Fruit fly (Drosophila melanogaster): ENCODE results near the gene Ilp3.
"Not testable (repeated sequence)": the region's sequence is repeated elsewhere in the genome, so short reads cannot be mapped to it uniquely, and the experiment has no call there.

Ilp3 gene

DNA sequence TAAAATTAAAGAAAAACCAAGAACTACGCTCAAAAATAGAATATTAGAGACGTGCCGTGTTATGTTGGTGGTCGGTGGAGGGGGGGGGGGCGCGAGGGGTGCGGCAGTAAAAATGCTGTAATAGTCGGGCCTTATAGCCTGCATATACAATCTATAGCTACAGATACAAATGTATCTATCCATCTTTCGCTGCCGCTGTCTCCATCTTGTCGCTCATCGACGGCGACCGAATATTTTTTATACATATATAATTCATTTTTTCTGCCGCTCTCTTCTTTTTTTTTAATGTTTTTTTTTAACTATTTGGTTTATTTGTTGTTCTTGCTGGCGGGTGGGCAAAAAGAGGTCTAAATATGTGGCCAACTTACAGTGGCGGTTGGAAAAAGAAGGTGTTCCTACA is 12.7 kb upstream of the Ilp3 start:
- peak; percentile 50 for TF ChIP-seq Ets98B (GFP tag; IDR thresholded peaks at IDR 0.05)
- TF ChIP-seq CG32121 (GFP tag; IDR thresholded peaks at IDR 0.05) = peak; percentile 63
- TF ChIP-seq CG9948 (tag; optimal IDR thresholded peaks at IDR 0.05) = no peak
- TF ChIP-seq fd96Ca (GFP tag; IDR thresholded peaks at IDR 0.05) = peak; percentile 38; the same call in 1 of the 3 replicates
- TF ChIP-seq CG4496 (GFP tag; IDR thresholded peaks at IDR 0.05) = peak; percentile 57; the same call in 2 of the 3 replicates
- TF ChIP-seq CG13204 (GFP tag; optimal IDR thresholded peaks at IDR 0.05) = no peak
- TF ChIP-seq CG14655 (GFP tag; optimal IDR thresholded peaks at IDR 0.05) = peak; percentile 20

dm6 chr3L:9813345-9813897 is 11.5 kb upstream of the Ilp3 start, which contains the start of gene CG43897:
CG43897 (plus strand) TSS chr3L:9813847.
- no peak for TF ChIP-seq Snoo (tag; optimal IDR thresholded peaks at IDR 0.05)
- no peak for TF ChIP-seq Pif1B (GFP tag; optimal IDR thresholded peaks at IDR 0.05)
- no peak for TF ChIP-seq Pif1A (GFP tag; optimal IDR thresholded peaks at IDR 0.05)
- TF ChIP-seq D1 (tag; optimal IDR thresholded peaks at IDR 0.05) = no peak
- no peak for TF ChIP-seq CG32121 (GFP tag; IDR thresholded peaks at IDR 0.05)
- no peak for TF ChIP-seq CG17806 (tag; optimal IDR thresholded peaks at IDR 0.05)
- TF ChIP-seq CG14655 (GFP tag; optimal IDR thresholded peaks at IDR 0.05) = no peak
- no peak for TF ChIP-seq CG13204 (GFP tag; optimal IDR thresholded peaks at IDR 0.05)
- TF ChIP-seq CG15710 (tag; optimal IDR thresholded peaks at IDR 0.05) = no peak

- TF ChIP-seq CG34367 (tag; optimal IDR thresholded peaks at IDR 0.05) (no peak), CG15710 (tag; optimal IDR thresholded peaks at IDR 0.05) (no peak), Pif1A (GFP tag; optimal IDR thresholded peaks at IDR 0.05) (no peak), CG17806 (tag; optimal IDR thresholded peaks at IDR 0.05) (no peak), rn (GFP tag; IDR thresholded peaks at IDR 0.05) (no peak), CG4496 (GFP tag; IDR thresholded peaks at IDR 0.05) (no peak), CG9948 (tag; optimal IDR thresholded peaks at IDR 0.05) (no peak), CG8159 (tag; optimal IDR thresholded peaks at IDR 0.05) (no peak)
Observed at dm6 chr3L:9804125-9804524, 2.2 kb upstream of the Ilp3 start, which contains the start of gene Ilp4. Ilp4 (minus strand) TSS chr3L:9804263.

DNA sequence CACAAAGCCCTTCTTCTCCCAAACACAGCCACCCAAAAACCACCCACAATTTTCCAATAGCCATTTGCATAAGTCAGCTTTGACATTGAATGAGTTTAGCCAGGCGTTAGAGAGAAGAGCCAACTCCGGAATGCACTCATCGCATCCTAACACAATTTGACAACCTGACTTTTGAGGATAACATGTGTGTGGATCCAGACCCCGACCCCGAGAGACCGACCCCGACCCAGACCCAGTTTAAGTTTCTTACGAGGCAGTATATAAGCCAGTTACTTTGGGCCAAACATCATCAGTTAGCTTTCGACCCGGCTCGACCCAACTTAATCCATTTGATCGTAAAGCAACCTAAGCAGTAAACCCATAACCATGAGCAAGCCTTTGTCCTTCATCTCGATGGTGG is 2.5 kb downstream of the Ilp3 start, which contains the start of gene Ilp2:
Gene Ilp2 (plus strand): TSS at position 301 of the 400 bp plus-strand sequence.
- TF ChIP-seq CG34367 (tag; optimal IDR thresholded peaks at IDR 0.05) = no peak
- no peak for TF ChIP-seq CG9948 (tag; optimal IDR thresholded peaks at IDR 0.05)
- TF ChIP-seq D1 (tag; optimal IDR thresholded peaks at IDR 0.05) = no peak
- TF ChIP-seq CG17806 (tag; optimal IDR thresholded peaks at IDR 0.05) = no peak
- TF ChIP-seq gl (tag; optimal IDR thresholded peaks at IDR 0.05) = no peak
- no peak for TF ChIP-seq CG8159 (tag; optimal IDR thresholded peaks at IDR 0.05)
- no peak for TF ChIP-seq fd96Ca (GFP tag; IDR thresholded peaks at IDR 0.05)
- no peak for TF ChIP-seq Pif1A (GFP tag; optimal IDR thresholded peaks at IDR 0.05)
- no peak for TF ChIP-seq CG8301 (tag; optimal IDR thresholded peaks at IDR 0.05)
- no peak for TF ChIP-seq CG12605 (GFP tag; IDR thresholded peaks at IDR 0.05)
- no peak for TF ChIP-seq Pif1B (GFP tag; optimal IDR thresholded peaks at IDR 0.05)
- no peak for TF ChIP-seq CG32121 (GFP tag; IDR thresholded peaks at IDR 0.05)
- TF ChIP-seq Ets98B (GFP tag; IDR thresholded peaks at IDR 0.05) = no peak
- no peak for TF ChIP-seq rn (GFP tag; IDR thresholded peaks at IDR 0.05)
- no peak for TF ChIP-seq CG15710 (tag; optimal IDR thresholded peaks at IDR 0.05)
- TF ChIP-seq CG4496 (GFP tag; IDR thresholded peaks at IDR 0.05) = no peak
- no peak for TF ChIP-seq CG14655 (GFP tag; optimal IDR thresholded peaks at IDR 0.05)
- TF ChIP-seq CG10348 (GFP tag; IDR thresholded peaks at IDR 0.05) = no peak
- TF ChIP-seq CG13204 (GFP tag; optimal IDR thresholded peaks at IDR 0.05) = no peak

dm6 chr3L:9798120-9798519 is 3.8 kb downstream of the Ilp3 start, which contains the start of gene Ilp1:
Ilp1 (plus strand) TSS chr3L:9798420.
- not testable (repeated sequence) for TF ChIP-seq Snoo (tag; optimal IDR thresholded peaks at IDR 0.05); fd96Ca (GFP tag; IDR thresholded peaks at IDR 0.05); CG4496 (GFP tag; IDR thresholded peaks at IDR 0.05)

DNA sequence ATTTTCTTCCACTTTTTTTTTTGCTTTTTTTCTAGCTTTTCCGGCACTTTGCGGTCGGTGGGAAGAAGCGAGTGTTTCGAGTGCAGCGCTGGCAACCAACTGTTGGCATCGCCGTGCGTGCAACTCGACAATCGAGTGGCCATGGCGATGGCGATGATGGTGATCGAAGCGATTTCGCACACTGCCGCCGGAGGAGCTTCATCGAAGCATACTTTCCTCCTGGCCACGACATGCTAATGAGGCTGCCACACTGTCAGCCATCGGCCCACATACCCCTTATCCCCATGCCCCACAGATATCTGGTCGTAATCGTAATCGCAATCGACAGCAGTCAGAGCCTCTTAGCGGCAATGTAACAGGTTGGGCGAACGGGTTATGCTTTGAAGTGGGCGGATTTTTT is 4.3 kb downstream of the Ilp3 start, which contains the start of gene Zasp67:
Gene Zasp67 (minus strand): TSS at position 101 of the 400 bp plus-strand sequence.
- TF ChIP-seq Ets98B (GFP tag; IDR thresholded peaks at IDR 0.05) (no peak), CG8301 (tag; optimal IDR thresholded peaks at IDR 0.05) (no peak), fd96Ca (GFP tag; IDR thresholded peaks at IDR 0.05) (no peak), EcR (GFP tag; optimal IDR thresholded peaks at IDR 0.05) (no peak), CG13204 (GFP tag; optimal IDR thresholded peaks at IDR 0.05) (no peak), CG34367 (tag; optimal IDR thresholded peaks at IDR 0.05) (no peak), Snoo (tag; optimal IDR thresholded peaks at IDR 0.05) (no peak), CG14655 (GFP tag; optimal IDR thresholded peaks at IDR 0.05) (no peak), CG17806 (tag; optimal IDR thresholded peaks at IDR 0.05) (no peak), Pif1A (GFP tag; optimal IDR thresholded peaks at IDR 0.05) (no peak), CG15710 (tag; optimal IDR thresholded peaks at IDR 0.05) (no peak), gl (tag; optimal IDR thresholded peaks at IDR 0.05) (no peak)

DNA sequence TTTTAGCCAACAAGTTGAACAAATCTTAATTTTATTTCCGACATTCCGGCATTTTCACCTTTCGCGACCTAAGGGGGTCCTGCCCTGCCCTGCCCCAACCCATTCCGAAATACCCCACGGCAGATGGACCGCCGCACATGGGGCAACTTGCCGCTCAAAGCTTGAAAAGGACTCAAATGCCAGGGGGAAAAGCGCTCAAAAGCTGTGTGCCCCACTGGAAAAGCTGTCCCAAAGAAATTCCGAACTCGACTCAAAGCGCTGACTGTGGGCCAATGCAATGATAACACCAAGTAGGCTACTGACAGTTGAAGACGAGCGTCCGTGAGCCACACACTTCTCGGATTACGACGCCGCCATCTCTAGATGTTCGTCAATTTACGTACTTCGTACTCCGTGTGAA is 15.2 kb downstream of the Ilp3 start, which contains the start of gene CG32052:
Gene CG32052 (plus strand): TSS at position 301 of the 400 bp plus-strand sequence.
- TF ChIP-seq CG13204 (GFP tag; optimal IDR thresholded peaks at IDR 0.05) (no peak), CG8301 (tag; optimal IDR thresholded peaks at IDR 0.05) (no peak), CG12605 (GFP tag; IDR thresholded peaks at IDR 0.05) (no peak), Pif1B (GFP tag; optimal IDR thresholded peaks at IDR 0.05) (no peak), D1 (tag; optimal IDR thresholded peaks at IDR 0.05) (no peak), Snoo (tag; optimal IDR thresholded peaks at IDR 0.05) (no peak), CG8159 (tag; optimal IDR thresholded peaks at IDR 0.05) (no peak), fd96Ca (GFP tag; IDR thresholded peaks at IDR 0.05) (no peak), CG34367 (tag; optimal IDR thresholded peaks at IDR 0.05) (no peak), rn (GFP tag; IDR thresholded peaks at IDR 0.05) (no peak), CG32121 (GFP tag; IDR thresholded peaks at IDR 0.05) (no peak), EcR (GFP tag; optimal IDR thresholded peaks at IDR 0.05) (no peak), CG10348 (GFP tag; IDR thresholded peaks at IDR 0.05) (no peak), CG17806 (tag; optimal IDR thresholded peaks at IDR 0.05) (no peak), CG15710 (tag; optimal IDR thresholded peaks at IDR 0.05) (no peak), Ets98B (GFP tag; IDR thresholded peaks at IDR 0.05) (no peak), CG9948 (tag; optimal IDR thresholded peaks at IDR 0.05) (no peak), CG4496 (GFP tag; IDR thresholded peaks at IDR 0.05) (no peak), gl (tag; optimal IDR thresholded peaks at IDR 0.05) (no peak)

Measured in whole organism, pupa.